Worm (Caenorhabditis elegans) whole organism, L1 larva: Measurements from ENCODE around the gene mrps-14.

Source experiments
- C34B4.2 ChIP-seq: sonication (generic microtip); optimal IDR thresholded peaks from 2 replicates; lab custom pipeline; 2017; ENCODE audit warnings: mild to moderate bottlenecking, missing genetic modification characterization, missing compliant biosample characterization
- Y116A8C.19 ChIP-seq: sonication (generic microtip); optimal IDR thresholded peaks from 2 replicates; lab custom pipeline; 2016; ENCODE audit warnings: missing compliant biosample characterization, missing genetic modification characterization, borderline replicate concordance
- aha-1 ChIP-seq: fragments of 150-350 bp; optimal IDR thresholded peaks from 2 replicates; lab custom pipeline; 2014; ENCODE audit warnings: missing biosample characterization, missing genetic modification characterization
- alr-1 ChIP-seq: fragments of 200-800 bp; sonication (Bioruptor generic); optimal IDR thresholded peaks from 2 replicates; lab custom pipeline; 2018; ENCODE audit warnings: borderline replicate concordance, mild to moderate bottlenecking, missing genetic modification characterization, missing compliant biosample characterization
- aly-2 ChIP-seq: fragments of 150-350 bp; optimal IDR thresholded peaks from 2 replicates; lab custom pipeline; 2014; ENCODE audit warnings: missing biosample characterization, missing genetic modification characterization
- ceh-63 ChIP-seq: fragments of 200-800 bp; sonication (Bioruptor generic); optimal IDR thresholded peaks from 2 replicates; lab custom pipeline; 2018; ENCODE audit warnings: mild to moderate bottlenecking, missing genetic modification characterization, missing compliant biosample characterization
- ceh-8 ChIP-seq: fragments of 200-800 bp; sonication (Bioruptor generic); optimal IDR thresholded peaks from 2 replicates; lab custom pipeline; 2018; ENCODE audit warnings: mild to moderate bottlenecking, missing genetic modification characterization, moderate library complexity, missing compliant biosample characterization
- ceh-82 ChIP-seq, 3 experiments: fragments of 150-350 bp in 1 of 3; sonication (generic microtip) in 2 of 3; optimal IDR thresholded peaks; 2 replicates each; lab custom pipeline; 2014 to 2017; ENCODE audit warnings: missing biosample characterization in 3 of 3, missing genetic modification characterization in 3 of 3
- ceh-90 ChIP-seq: sonication (generic microtip); optimal IDR thresholded peaks from 2 replicates; lab custom pipeline; 2016; ENCODE audit warnings: missing genetic modification characterization, missing compliant biosample characterization
- dpl-1 ChIP-seq, 3 experiments: fragments of 150-350 bp in 2 of 3; sonication (generic microtip) in 1 of 3; optimal IDR thresholded peaks; 2 replicates each; lab custom pipeline; 2014 to 2017; ENCODE audit warnings: missing biosample characterization in 3 of 3, missing genetic modification characterization in 3 of 3, missing genetic modification reagents in 3 of 3
- efl-3 ChIP-seq: fragments of 200-800 bp; sonication (Bioruptor generic); optimal IDR thresholded peaks from 2 replicates; lab custom pipeline; 2018; ENCODE audit warnings: mild to moderate bottlenecking, missing genetic modification characterization, missing compliant biosample characterization
- egl-13 ChIP-seq: sonication (generic microtip); optimal IDR thresholded peaks from 2 replicates; lab custom pipeline; 2016; ENCODE audit warnings: missing genotype, missing genetic modification reagents, missing genetic modification characterization, missing compliant biosample characterization
- egl-27 ChIP-seq, 2 experiments: fragments of 150-350 bp in 1 of 2; sonication (generic microtip); optimal IDR thresholded peaks; 3 replicates each; lab custom pipeline; 2017 to 2018; ENCODE audit warnings: missing biosample characterization in 2 of 2, missing genetic modification characterization in 2 of 2, missing genetic modification reagents in 2 of 2
- elt-3 ChIP-seq, 6 experiments: fragments of 150-350 bp in 1 of 6; sonication (generic microtip); optimal IDR thresholded peaks; 2 replicates each; lab custom pipeline; 2017 to 2018; ENCODE audit warnings: missing biosample characterization in 6 of 6, missing genetic modification characterization in 6 of 6, inconsistent platforms in 1 of 6
- fkh-10 ChIP-seq: sonication (generic microtip); optimal IDR thresholded peaks from 2 replicates; lab custom pipeline; 2017; ENCODE audit warnings: missing biosample characterization, missing genetic modification reagents, missing genetic modification characterization
- fkh-4 ChIP-seq: sonication (generic microtip); optimal IDR thresholded peaks from 2 replicates; lab custom pipeline; 2016; ENCODE audit warnings: missing compliant biosample characterization, missing genetic modification characterization, borderline replicate concordance
- fkh-8 ChIP-seq: sonication (generic microtip); optimal IDR thresholded peaks from 2 replicates; lab custom pipeline; 2016; ENCODE audit warnings: mild to moderate bottlenecking, missing genetic modification characterization, missing compliant biosample characterization
- fos-1 ChIP-seq: fragments of 150-350 bp; optimal IDR thresholded peaks from 2 replicates; lab custom pipeline; 2014; ENCODE audit warnings: missing biosample characterization, missing genetic modification characterization
- grh-1 ChIP-seq: fragments of 200-800 bp; sonication (Bioruptor generic); IDR thresholded peaks from 2 replicates; pipeline ENCODE4 v1.3.6; 2022; ENCODE audit warnings: missing genetic modification reagents, missing genetic modification characterization, missing compliant biosample characterization
- hlh-17 ChIP-seq: fragments of 200-800 bp; sonication (Bioruptor generic); optimal IDR thresholded peaks from 2 replicates; lab custom pipeline; 2018; ENCODE audit warnings: missing genetic modification characterization, mild to moderate bottlenecking, missing compliant biosample characterization, moderate library complexity, borderline replicate concordance
- hpl-2 ChIP-seq: fragments of 150-350 bp; optimal IDR thresholded peaks from 2 replicates; lab custom pipeline; 2014; ENCODE audit warnings: missing biosample characterization, missing genetic modification reagents, missing genetic modification characterization
- irx-1 ChIP-seq: sonication (generic microtip); optimal IDR thresholded peaks from 2 replicates; lab custom pipeline; 2016; ENCODE audit warnings: missing genetic modification characterization, missing compliant biosample characterization
- isw-1 ChIP-seq: fragments of 200-800 bp; sonication (Bioruptor generic); IDR thresholded peaks from 2 replicates; pipeline ENCODE4 v1.3.6; 2022; ENCODE audit warnings: missing genetic modification characterization, missing compliant biosample characterization
- jun-1 ChIP-seq: fragments of 150-350 bp; optimal IDR thresholded peaks from 2 replicates; lab custom pipeline; 2014; ENCODE audit warnings: missing biosample characterization, missing genetic modification reagents, missing genetic modification characterization
- lin-13 ChIP-seq: fragments of 150-350 bp; optimal IDR thresholded peaks from 2 replicates; lab custom pipeline; 2014; ENCODE audit warnings: missing biosample characterization, missing genetic modification reagents, missing genetic modification characterization
- lin-15B ChIP-seq: fragments of 150-350 bp; sonication (generic microtip); optimal IDR thresholded peaks from 3 replicates; lab custom pipeline; 2014; ENCODE audit warnings: missing biosample characterization, missing genetic modification characterization
- lin-35 ChIP-seq, 2 experiments: fragments of 150-350 bp; optimal IDR thresholded peaks; 2 replicates each; lab custom pipeline; 2014; ENCODE audit warnings: missing biosample characterization in 2 of 2, missing genetic modification characterization in 2 of 2, missing genetic modification reagents in 2 of 2
- lin-39 ChIP-seq: fragments of 150-350 bp; optimal IDR thresholded peaks from 2 replicates; lab custom pipeline; 2014; ENCODE audit warnings: missing biosample characterization, missing genetic modification reagents, missing genetic modification characterization
- lsy-2 ChIP-seq, 2 experiments: fragments of 150-350 bp; optimal IDR thresholded peaks; 2 replicates each; lab custom pipeline; 2014; ENCODE audit warnings: missing biosample characterization in 2 of 2, missing genetic modification characterization in 2 of 2
- mab-9 ChIP-seq: fragments of 200-800 bp; sonication (Bioruptor generic); IDR thresholded peaks from 2 replicates; pipeline ENCODE4 v1.3.6; 2022; ENCODE audit warnings: missing genetic modification reagents, missing genetic modification characterization, missing compliant biosample characterization
- mef-2 ChIP-seq: fragments of 150-350 bp; optimal IDR thresholded peaks from 2 replicates; lab custom pipeline; 2014; ENCODE audit warnings: missing biosample characterization, missing genetic modification characterization
- nhr-12 ChIP-seq: sonication (generic microtip); optimal IDR thresholded peaks from 2 replicates; lab custom pipeline; 2017; ENCODE audit warnings: missing biosample characterization, missing genetic modification characterization
- nhr-19 ChIP-seq: fragments of 200-800 bp; sonication (Bioruptor generic); conservative IDR thresholded peaks from 2 replicates; pipeline ENCODE4 v1.3.6; 2022; ENCODE audit warnings: missing genetic modification characterization, missing compliant biosample characterization
- nhr-20 ChIP-seq: sonication (generic microtip); optimal IDR thresholded peaks from 2 replicates; lab custom pipeline; 2016; ENCODE audit warnings: mild to moderate bottlenecking, missing genetic modification characterization, missing compliant biosample characterization
- nhr-28 ChIP-seq: fragments of 150-350 bp; optimal IDR thresholded peaks from 2 replicates; lab custom pipeline; 2014; ENCODE audit warnings: missing biosample characterization, missing genetic modification characterization
- nhr-71 ChIP-seq: sonication (generic microtip); optimal IDR thresholded peaks from 2 replicates; lab custom pipeline; 2016; ENCODE audit warnings: mild to moderate bottlenecking, missing genetic modification characterization, moderate library complexity, missing compliant biosample characterization
- nhr-77 ChIP-seq: fragments of 150-350 bp; optimal IDR thresholded peaks from 2 replicates; lab custom pipeline; 2014; ENCODE audit warnings: missing biosample characterization, missing genetic modification characterization
- nhr-84 ChIP-seq: sonication (generic microtip); optimal IDR thresholded peaks from 2 replicates; lab custom pipeline; 2017; ENCODE audit warnings: missing biosample characterization, missing genetic modification characterization
- nhr-90 ChIP-seq: sonication (generic microtip); optimal IDR thresholded peaks from 2 replicates; lab custom pipeline; 2016; ENCODE audit warnings: mild to moderate bottlenecking, missing genetic modification characterization, missing compliant biosample characterization; ENCODE audit not compliant: poor library complexity
- pax-3 ChIP-seq: fragments of 200-800 bp; sonication (Bioruptor generic); optimal IDR thresholded peaks from 2 replicates; lab custom pipeline; 2018; ENCODE audit warnings: mild to moderate bottlenecking, missing genetic modification characterization, moderate library complexity, missing compliant biosample characterization
- rnt-1 ChIP-seq: sonication (generic microtip); optimal IDR thresholded peaks from 2 replicates; lab custom pipeline; 2016; ENCODE audit warnings: mild to moderate bottlenecking, missing genetic modification characterization, moderate library complexity, missing compliant biosample characterization
- skn-1 ChIP-seq: fragments of 150-350 bp; optimal IDR thresholded peaks from 2 replicates; lab custom pipeline; 2014; ENCODE audit warnings: missing biosample characterization, missing genetic modification characterization
- snpc-4 ChIP-seq: fragments of 150-350 bp; optimal IDR thresholded peaks from 2 replicates; lab custom pipeline; 2014; ENCODE audit warnings: missing biosample characterization, missing genetic modification characterization
- sox-4 ChIP-seq: sonication (generic microtip); optimal IDR thresholded peaks from 2 replicates; lab custom pipeline; 2016; ENCODE audit warnings: missing genetic modification characterization, missing compliant biosample characterization
- sup-37 ChIP-seq: fragments of 200-800 bp; sonication (Bioruptor generic); optimal IDR thresholded peaks from 2 replicates; lab custom pipeline; 2018; ENCODE audit warnings: mild to moderate bottlenecking, missing genetic modification characterization, missing compliant biosample characterization
- swsn-7 ChIP-seq: sonication (generic microtip); optimal IDR thresholded peaks from 2 replicates; lab custom pipeline; 2016; ENCODE audit warnings: missing genetic modification characterization, missing compliant biosample characterization
- tbx-2 ChIP-seq: sonication (generic microtip); optimal IDR thresholded peaks from 2 replicates; lab custom pipeline; 2016; ENCODE audit warnings: missing genetic modification characterization, missing compliant biosample characterization
- unc-30 ChIP-seq: sonication (generic microtip); optimal IDR thresholded peaks from 2 replicates; lab custom pipeline; 2017; ENCODE audit warnings: missing biosample characterization, missing genetic modification characterization
- unc-62 ChIP-seq: fragments of 150-350 bp; optimal IDR thresholded peaks from 2 replicates; lab custom pipeline; 2014; ENCODE audit warnings: missing biosample characterization, missing genetic modification reagents, missing genetic modification characterization
- unc-86 ChIP-seq: sonication (generic microtip); optimal IDR thresholded peaks from 2 replicates; lab custom pipeline; 2016; ENCODE audit warnings: missing genetic modification characterization, missing compliant biosample characterization
- xbp-1 ChIP-seq: sonication (generic microtip); optimal IDR thresholded peaks from 2 replicates; lab custom pipeline; 2016; ENCODE audit warnings: missing genetic modification characterization, missing compliant biosample characterization
- zag-1 ChIP-seq: fragments of 150-350 bp; optimal IDR thresholded peaks from 2 replicates; lab custom pipeline; 2014; ENCODE audit warnings: missing biosample characterization, missing genetic modification characterization
- ztf-11 ChIP-seq, 2 experiments: sonication (generic microtip); optimal IDR thresholded peaks; 2 replicates each; lab custom pipeline; 2016 to 2017; ENCODE audit warnings: missing genetic modification characterization in 2 of 2, missing biosample characterization in 1 of 2, missing compliant biosample characterization in 1 of 2

mrps-14 gene

DNA sequence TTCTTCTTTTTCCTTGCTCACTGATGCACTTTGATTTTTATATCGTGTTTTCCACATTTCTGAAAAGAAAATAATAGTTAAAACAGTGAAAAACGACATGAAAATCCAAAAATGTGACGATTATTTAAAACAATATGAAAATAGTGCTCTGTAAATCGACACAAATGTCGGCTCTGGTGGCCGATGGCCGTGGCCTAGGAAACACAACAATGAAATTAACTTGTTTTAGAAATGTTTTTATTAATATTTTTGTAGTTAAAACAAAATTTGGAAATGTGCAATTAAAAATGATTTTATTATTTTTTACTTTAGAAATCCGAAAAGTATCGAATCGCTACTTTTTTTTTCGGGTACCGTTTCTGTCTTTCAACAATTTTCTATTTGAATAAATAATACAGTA is 41.5 kb downstream of the mrps-14 start, which contains the start of gene arv-1:
arv-1 (minus strand) TSS at position 65 of the 400 bp plus-strand sequence.
- TF ChIP-seq fkh-8 (peak; percentile 58), fos-1 (no peak), unc-62 (GFP tag; lab: Kevin White, UChicago) (no peak), unc-86 (tag; lab: Kevin White, UChicago) (peak; percentile 42), egl-13 (peak; percentile 74), lin-13 (no peak), C34B4.2 (tag; lab: Kevin White, UChicago) (no peak), ceh-8 (GFP tag; lab: Kevin White, UChicago) (no peak), lin-15B (tag; lab: Kevin White, UChicago) (peak; percentile 49), nhr-12 (tag; lab: Kevin White, UChicago) (no peak), efl-3 (GFP tag; lab: Kevin White, UChicago) (no peak), sup-37 (no peak), nhr-28 (tag; lab: Kevin White, UChicago) (no peak), ceh-82 (tag; optimal IDR thresholded peaks at IDR 0.05; lab: Kevin White, UChicago) (peak; percentile 46 to 66 (median 50)), aha-1 (tag; lab: Kevin White, UChicago) (no peak), pax-3 (peak; percentile 72), nhr-77 (tag; lab: Kevin White, UChicago) (no peak), jun-1 (no peak), nhr-19 (GFP tag; lab: Robert Waterston, UW) (peak; percentile 63), lin-39 (tag; lab: Kevin White, UChicago) (no peak), grh-1 (no peak; the same call in 1 of the 2 replicates), egl-27 (tag; optimal IDR thresholded peaks at IDR 0.05; lab: Kevin White, UChicago) (no peak), nhr-20 (tag; lab: Kevin White, UChicago) (peak; percentile 71), xbp-1 (tag; lab: Kevin White, UChicago) (peak; percentile 72), Y116A8C.19 (tag; lab: Kevin White, UChicago) (no peak), alr-1 (tag; lab: Kevin White, UChicago) (no peak), swsn-7 (tag; lab: Kevin White, UChicago) (peak; percentile 61), elt-3 (tag; optimal IDR thresholded peaks at IDR 0.05; lab: Kevin White, UChicago) (peak in 1 of 6 experiments; percentile 51), irx-1 (peak; percentile 75), dpl-1 (GFP tag; optimal IDR thresholded peaks at IDR 0.05; lab: Kevin White, UChicago) (peak; percentile 51 to 72 (median 70)), lsy-2 (tag; optimal IDR thresholded peaks at IDR 0.05; lab: Kevin White, UChicago) (peak; percentile 82 to 83), lin-35 (GFP tag; optimal IDR thresholded peaks at IDR 0.05; lab: Kevin White, UChicago) (peak; percentile 43 to 72), unc-30 (tag; lab: Kevin White, UChicago) (no peak), hpl-2 (no peak), aly-2 (tag; lab: Kevin White, UChicago) (no peak), sox-4 (peak; percentile 36), fkh-4 (tag; lab: Kevin White, UChicago) (peak; percentile 79), ztf-11 (tag; optimal IDR thresholded peaks at IDR 0.05; lab: Kevin White, UChicago) (peak in 1 of 2 experiments; percentile 78), hlh-17 (GFP tag; lab: Kevin White, UChicago) (no peak), nhr-71 (tag; lab: Kevin White, UChicago) (peak; percentile 79), tbx-2 (peak; percentile 75), ceh-90 (tag; lab: Kevin White, UChicago) (peak; percentile 82), mab-9 (GFP tag; lab: Robert Waterston, UW) (no peak), nhr-90 (peak; percentile 81), skn-1 (tag; lab: Kevin White, UChicago) (peak; percentile 5), zag-1 (tag; lab: Kevin White, UChicago) (no peak), fkh-10 (GFP tag; lab: Kevin White, UChicago) (no peak), snpc-4 (tag; lab: Kevin White, UChicago) (no peak), mef-2 (tag; lab: Kevin White, UChicago) (no peak), rnt-1 (peak; percentile 92), ceh-63 (GFP tag; lab: Kevin White, UChicago) (no peak), nhr-84 (no peak), isw-1 (GFP tag; lab: Robert Waterston, UW) (peak; percentile 43)
